Worm (Caenorhabditis elegans) whole organism, early embryonic: Measurements from ENCODE around the gene prmt-5.

Source experiments
- B0310.2 ChIP-seq: sonication (generic microtip); optimal IDR thresholded peaks from 2 replicates; lab custom pipeline; 2016; ENCODE audit warnings: mild to moderate bottlenecking, missing genetic modification characterization, missing compliant biosample characterization
- F13C5.2 ChIP-seq: sonication (generic microtip); optimal IDR thresholded peaks from 2 replicates; lab custom pipeline; 2017; ENCODE audit warnings: mild to moderate bottlenecking, missing genetic modification characterization, inconsistent platforms, missing compliant biosample characterization
- aly-1 ChIP-seq: sonication (generic microtip); optimal IDR thresholded peaks from 2 replicates; lab custom pipeline; 2016; ENCODE audit warnings: missing genetic modification characterization, missing compliant biosample characterization
- ama-1 ChIP-seq: fragments of 150-350 bp; optimal IDR thresholded peaks from 2 replicates; lab custom pipeline; 2014
- ceh-13 ChIP-seq: fragments of 200-800 bp; sonication (Bioruptor generic); optimal IDR thresholded peaks from 2 replicates; lab custom pipeline; 2018; ENCODE audit warnings: mild to moderate bottlenecking, missing genetic modification characterization, missing compliant biosample characterization
- ceh-36 ChIP-seq: sonication (generic microtip); optimal IDR thresholded peaks from 2 replicates; lab custom pipeline; 2016; ENCODE audit warnings: missing genetic modification characterization, inconsistent platforms, missing compliant biosample characterization
- ets-7 ChIP-seq: sonication (generic microtip); optimal IDR thresholded peaks from 2 replicates; lab custom pipeline; 2016; ENCODE audit warnings: missing genotype, missing genetic modification characterization, missing compliant biosample characterization
- flt-1 ChIP-seq: fragments of 200-800 bp; sonication (Bioruptor generic); IDR thresholded peaks from 2 replicates; pipeline ENCODE4 v1.3.6; 2022; ENCODE audit warnings: missing genetic modification characterization, missing compliant biosample characterization
- hmbx-1 ChIP-seq: sonication (generic microtip); optimal IDR thresholded peaks from 2 replicates; lab custom pipeline; 2016; ENCODE audit warnings: mild to moderate bottlenecking, missing genetic modification characterization, missing compliant biosample characterization
- hmg-4 ChIP-seq: fragments of 200-800 bp; sonication (Bioruptor generic); optimal IDR thresholded peaks from 2 replicates; lab custom pipeline; 2018; ENCODE audit warnings: mild to moderate bottlenecking, missing genetic modification characterization, missing compliant biosample characterization
- hnd-1 ChIP-seq: sonication (generic microtip); optimal IDR thresholded peaks from 2 replicates; lab custom pipeline; 2016; ENCODE audit warnings: missing genetic modification characterization, missing compliant biosample characterization
- pes-1 ChIP-seq: fragments of 200-800 bp; sonication (Bioruptor generic); IDR thresholded peaks from 2 replicates; pipeline ENCODE4 v1.3.6; 2022; ENCODE audit warnings: missing genetic modification reagents, missing genetic modification characterization, missing compliant biosample characterization
- scrt-1 ChIP-seq: fragments of 200-800 bp; sonication (Bioruptor generic); IDR thresholded peaks from 2 replicates; pipeline ENCODE4 v1.3.6; 2022; ENCODE audit warnings: missing genetic modification characterization, missing compliant biosample characterization
- sea-1 ChIP-seq: fragments of 200-800 bp; sonication (Bioruptor generic); conservative IDR thresholded peaks from 2 replicates; pipeline ENCODE4 v1.3.6; 2022; ENCODE audit warnings: missing genetic modification characterization, missing compliant biosample characterization
- tbx-11 ChIP-seq: fragments of 200-800 bp; sonication (Bioruptor generic); IDR thresholded peaks from 2 replicates; pipeline ENCODE4 v1.3.6; 2022; ENCODE audit warnings: missing genetic modification characterization, missing compliant biosample characterization
- tbx-37 ChIP-seq: fragments of 200-800 bp; sonication (Bioruptor generic); conservative IDR thresholded peaks from 2 replicates; pipeline ENCODE4 v1.3.6; 2022; ENCODE audit warnings: missing genetic modification reagents, missing genetic modification characterization, missing compliant biosample characterization
- tra-4 ChIP-seq: sonication (generic microtip); optimal IDR thresholded peaks from 2 replicates; lab custom pipeline; 2017; ENCODE audit warnings: missing genetic modification characterization, missing compliant biosample characterization

prmt-5 gene

DNA sequence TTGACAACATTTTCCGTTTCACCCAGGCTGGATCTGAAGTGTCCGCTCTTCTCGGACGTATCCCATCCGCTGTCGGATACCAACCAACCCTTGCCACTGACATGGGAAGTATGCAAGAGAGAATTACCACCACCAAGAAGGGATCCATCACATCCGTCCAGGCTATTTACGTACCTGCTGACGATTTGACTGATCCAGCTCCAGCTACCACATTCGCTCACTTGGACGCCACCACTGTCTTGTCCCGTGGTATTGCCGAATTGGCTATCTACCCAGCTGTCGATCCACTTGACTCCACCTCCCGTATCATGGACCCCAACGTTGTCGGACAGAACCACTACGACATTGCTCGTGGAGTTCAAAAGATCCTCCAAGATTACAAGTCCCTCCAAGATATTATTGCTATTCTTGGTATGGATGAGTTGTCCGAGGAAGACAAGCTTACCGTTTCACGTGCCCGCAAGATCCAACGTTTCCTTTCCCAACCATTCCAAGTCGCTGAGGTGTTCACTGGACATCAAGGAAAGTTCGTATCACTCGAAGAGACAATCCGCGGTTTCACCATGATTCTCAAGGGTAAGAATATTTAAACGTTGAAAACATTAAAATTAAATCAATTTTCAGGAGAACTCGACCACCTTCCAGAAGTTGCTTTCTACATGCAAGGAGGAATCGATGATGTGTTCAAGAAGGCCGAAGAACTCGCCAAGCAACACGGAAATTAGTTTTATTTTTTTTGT, 674 bp upstream of the prmt-5 start:
- TF ChIP-seq ceh-13 (GFP tag; lab: Kevin White, UChicago): no peak
- no peak for TF ChIP-seq hmg-4
- no peak for TF ChIP-seq scrt-1
- TF ChIP-seq B0310.2 (tag; lab: Kevin White, UChicago): no peak
- TF ChIP-seq aly-1 (tag; lab: Kevin White, UChicago): no peak
- TF ChIP-seq pes-1 (GFP tag; lab: Robert Waterston, UW): no peak
- TF ChIP-seq F13C5.2 (tag; lab: Kevin White, UChicago): no peak
- no peak for TF ChIP-seq ama-1 (lab: Kevin White, UChicago)
- no peak for TF ChIP-seq flt-1
- TF ChIP-seq hnd-1 (tag; lab: Kevin White, UChicago): no peak
- TF ChIP-seq tbx-37 (GFP tag; lab: Robert Waterston, UW): no peak
- no peak for TF ChIP-seq ets-7 (tag; lab: Kevin White, UChicago)
- TF ChIP-seq ceh-36: no peak
- no peak for TF ChIP-seq hmbx-1 (tag; lab: Kevin White, UChicago)
- TF ChIP-seq tbx-11 (GFP tag; lab: Robert Waterston, UW): no peak
- no peak for TF ChIP-seq sea-1 (GFP tag; lab: Robert Waterston, UW)

- no peak for TF ChIP-seq F13C5.2 (tag; lab: Kevin White, UChicago)
- no peak for TF ChIP-seq scrt-1
- no peak for TF ChIP-seq ceh-36
- no peak for TF ChIP-seq sea-1 (GFP tag; lab: Robert Waterston, UW)
- TF ChIP-seq ama-1 (lab: Kevin White, UChicago): no peak
- TF ChIP-seq ceh-13 (GFP tag; lab: Kevin White, UChicago): no peak
- TF ChIP-seq aly-1 (tag; lab: Kevin White, UChicago): no peak
These were observed 2.8 kb downstream of the prmt-5 start for ce11 chrIII:5233140-5233539.

ce11 chrIII:5234312-5234711, 4.0 kb downstream of the prmt-5 start, which contains the start of gene mrps-26:
Gene mrps-26 (plus strand): TSS chrIII:5234612.
- TF ChIP-seq ceh-36: no peak
- TF ChIP-seq tbx-37 (GFP tag; lab: Robert Waterston, UW): no peak
- no peak for TF ChIP-seq sea-1 (GFP tag; lab: Robert Waterston, UW)
- TF ChIP-seq hnd-1 (tag; lab: Kevin White, UChicago): no peak
- no peak for TF ChIP-seq aly-1 (tag; lab: Kevin White, UChicago)
- no peak for TF ChIP-seq F13C5.2 (tag; lab: Kevin White, UChicago)
- TF ChIP-seq flt-1: no peak
- no peak for TF ChIP-seq ets-7 (tag; lab: Kevin White, UChicago)
- TF ChIP-seq ama-1 (lab: Kevin White, UChicago): no peak
- TF ChIP-seq pes-1 (GFP tag; lab: Robert Waterston, UW): no peak
- TF ChIP-seq tra-4 (tag; lab: Kevin White, UChicago): no peak
- no peak for TF ChIP-seq B0310.2 (tag; lab: Kevin White, UChicago)
- no peak for TF ChIP-seq hmg-4
- no peak for TF ChIP-seq tbx-11 (GFP tag; lab: Robert Waterston, UW)
- TF ChIP-seq scrt-1: no peak

- TF ChIP-seq hnd-1 (tag; lab: Kevin White, UChicago) (no peak), hmbx-1 (tag; lab: Kevin White, UChicago) (no peak), ceh-36 (no peak)
These were observed 5.7 kb downstream of the prmt-5 start, which contains the start of gene prx-10 for ce11 chrIII:5236104-5236503. Gene prx-10 (plus strand): TSS chrIII:5236404.

DNA sequence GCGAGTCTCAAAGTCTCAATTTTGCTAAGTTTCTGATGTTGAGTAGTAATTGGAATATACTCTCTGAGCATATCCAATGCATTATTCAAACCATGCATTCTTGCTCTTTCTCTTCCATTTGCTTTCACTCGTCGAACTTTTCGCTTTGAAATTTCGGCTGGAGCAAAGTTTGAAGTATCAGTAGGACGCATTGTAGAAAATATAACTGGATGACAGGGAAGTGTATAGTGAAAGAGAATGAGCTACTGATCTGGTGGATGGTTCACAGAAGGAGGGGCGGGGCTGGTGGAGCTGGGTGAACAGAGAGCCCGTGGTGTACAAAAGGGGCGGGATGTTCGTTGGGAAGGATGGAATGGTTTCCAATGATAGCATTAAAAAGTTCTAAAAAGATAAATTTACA, 11.5 kb downstream of the prmt-5 start:
- TF ChIP-seq tbx-11 (GFP tag; lab: Robert Waterston, UW) (no peak), sea-1 (GFP tag; lab: Robert Waterston, UW) (no peak), flt-1 (no peak), pes-1 (GFP tag; lab: Robert Waterston, UW) (no peak), B0310.2 (tag; lab: Kevin White, UChicago) (no peak), aly-1 (tag; lab: Kevin White, UChicago) (no peak), tbx-37 (GFP tag; lab: Robert Waterston, UW) (no peak), tra-4 (tag; lab: Kevin White, UChicago) (no peak), ets-7 (tag; lab: Kevin White, UChicago) (no peak), F13C5.2 (tag; lab: Kevin White, UChicago) (no peak), hmbx-1 (tag; lab: Kevin White, UChicago) (no peak), ama-1 (lab: Kevin White, UChicago) (no peak)

- no peak for TF ChIP-seq B0310.2 (tag; lab: Kevin White, UChicago)
- no peak for TF ChIP-seq hmg-4
- TF ChIP-seq scrt-1: no peak
- no peak for TF ChIP-seq ceh-13 (GFP tag; lab: Kevin White, UChicago)
- TF ChIP-seq tbx-37 (GFP tag; lab: Robert Waterston, UW): no peak
- TF ChIP-seq tra-4 (tag; lab: Kevin White, UChicago): no peak
- no peak for TF ChIP-seq ama-1 (lab: Kevin White, UChicago)
- TF ChIP-seq hnd-1 (tag; lab: Kevin White, UChicago): no peak
- no peak for TF ChIP-seq aly-1 (tag; lab: Kevin White, UChicago)
- no peak for TF ChIP-seq tbx-11 (GFP tag; lab: Robert Waterston, UW)
- TF ChIP-seq ets-7 (tag; lab: Kevin White, UChicago): no peak
- no peak for TF ChIP-seq F13C5.2 (tag; lab: Kevin White, UChicago)
These were observed 14.2 kb downstream of the prmt-5 start, which contains the start of gene cnd-1 for ce11 chrIII:5244539-5244938. Gene cnd-1 (minus strand): TSS chrIII:5244639.

DNA sequence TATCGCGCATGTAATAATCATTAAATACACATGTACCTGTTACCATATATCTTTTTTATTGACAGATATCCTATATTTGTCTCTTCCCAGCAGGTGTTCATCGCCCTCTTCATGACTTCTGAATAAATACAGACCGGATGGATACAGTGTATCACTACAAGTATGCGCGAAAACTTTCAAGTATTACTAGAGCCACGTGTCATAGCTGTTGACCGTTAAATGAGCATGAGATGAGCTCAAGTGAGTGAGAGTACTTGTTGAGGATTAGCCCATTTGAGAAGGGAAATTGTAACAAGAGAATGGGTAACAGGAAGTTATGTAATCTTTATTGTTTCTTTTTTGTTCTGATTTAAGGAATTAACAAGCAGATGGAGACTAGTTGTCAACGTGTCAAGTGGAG, 14.7 kb downstream of the prmt-5 start:
- TF ChIP-seq aly-1 (tag; lab: Kevin White, UChicago) (no peak), B0310.2 (tag; lab: Kevin White, UChicago) (no peak), hnd-1 (tag; lab: Kevin White, UChicago) (no peak), sea-1 (GFP tag; lab: Robert Waterston, UW) (no peak), hmg-4 (no peak), tra-4 (tag; lab: Kevin White, UChicago) (no peak), scrt-1 (no peak), flt-1 (no peak), ceh-36 (no peak), tbx-37 (GFP tag; lab: Robert Waterston, UW) (no peak), ets-7 (tag; lab: Kevin White, UChicago) (no peak), tbx-11 (GFP tag; lab: Robert Waterston, UW) (no peak), F13C5.2 (tag; lab: Kevin White, UChicago) (no peak), hmbx-1 (tag; lab: Kevin White, UChicago) (no peak), ceh-13 (GFP tag; lab: Kevin White, UChicago) (no peak), ama-1 (lab: Kevin White, UChicago) (no peak)
